Fruit fly (Drosophila melanogaster): ENCODE measurements around the gene CG15386.

Gene CG15386

DNA sequence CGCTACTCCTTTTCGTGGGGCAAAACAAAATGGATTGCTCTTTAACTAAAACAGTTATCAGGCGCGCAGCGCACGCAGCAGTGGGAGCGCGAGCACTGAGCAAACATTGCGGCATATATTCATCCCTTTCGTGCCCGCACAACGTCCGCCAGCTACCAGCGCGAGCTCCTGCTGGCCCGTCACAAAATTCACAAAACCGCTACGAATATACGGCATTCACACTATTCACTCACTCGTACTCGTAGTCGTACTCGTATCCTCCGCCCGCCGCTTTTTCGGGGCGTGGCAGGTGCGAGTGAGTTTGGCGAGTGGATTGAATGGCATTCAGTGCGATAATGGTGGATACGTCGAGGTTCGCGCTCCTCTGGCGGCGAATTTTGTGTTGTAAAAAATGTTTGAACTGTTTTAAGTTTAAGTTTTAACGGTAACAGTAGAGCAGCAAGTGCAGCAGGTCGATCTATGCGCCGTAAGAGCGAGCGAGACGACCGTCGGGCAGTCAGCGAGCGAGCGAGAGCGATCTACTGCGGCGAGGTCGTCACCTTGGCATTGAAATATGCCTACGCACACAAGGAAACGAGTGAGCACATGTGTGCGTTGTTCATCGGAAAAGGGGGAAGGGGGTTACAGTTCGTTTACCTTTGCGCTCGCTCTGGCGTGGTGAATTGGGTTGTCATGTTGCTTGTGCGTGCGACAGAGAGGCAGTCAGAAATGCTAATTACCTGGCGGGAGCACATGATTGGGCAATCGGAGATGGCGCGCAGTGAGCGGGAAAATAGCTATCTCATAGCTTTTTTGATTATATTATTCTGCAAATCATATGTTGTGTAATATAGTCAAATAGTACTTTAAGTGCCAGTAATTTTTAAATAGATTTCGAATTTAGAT lies 20.2 kb downstream of the CG15386 start:
- TF ChIP-seq h (optimal IDR thresholded peaks at IDR 0.05) (no peak), insv (optimal IDR thresholded peaks at IDR 0.05) (no peak), ttk (optimal IDR thresholded peaks at IDR 0.05) (no peak), Myc (optimal IDR thresholded peaks at IDR 0.05) (no peak), psq (optimal IDR thresholded peaks at IDR 0.05) (no peak), Sin3A (optimal IDR thresholded peaks at IDR 0.05) (no peak)

- no peak for TF ChIP-seq h (optimal IDR thresholded peaks at IDR 0.05)
- no peak for TF ChIP-seq Myc (optimal IDR thresholded peaks at IDR 0.05)
- no peak for TF ChIP-seq psq (optimal IDR thresholded peaks at IDR 0.05)
- TF ChIP-seq Sin3A (optimal IDR thresholded peaks at IDR 0.05) = no peak
- no peak for TF ChIP-seq insv (optimal IDR thresholded peaks at IDR 0.05)
- TF ChIP-seq ttk (optimal IDR thresholded peaks at IDR 0.05) = no peak
Observed at dm6 chr2L:2195328-2195727, 21.7 kb downstream of the CG15386 start.

dm6 chr2L:2194305-2194828 lies 22.7 kb downstream of the CG15386 start:
- TF ChIP-seq Myc (optimal IDR thresholded peaks at IDR 0.05) (no peak), h (optimal IDR thresholded peaks at IDR 0.05) (peak; percentile 32), ttk (optimal IDR thresholded peaks at IDR 0.05) (no peak), insv (optimal IDR thresholded peaks at IDR 0.05) (peak; percentile 22), psq (optimal IDR thresholded peaks at IDR 0.05) (no peak), Sin3A (optimal IDR thresholded peaks at IDR 0.05) (no peak)

- TF ChIP-seq Sin3A (optimal IDR thresholded peaks at IDR 0.05) (no peak), h (optimal IDR thresholded peaks at IDR 0.05) (no peak), Myc (optimal IDR thresholded peaks at IDR 0.05) (no peak), ttk (optimal IDR thresholded peaks at IDR 0.05) (no peak), insv (optimal IDR thresholded peaks at IDR 0.05) (no peak), psq (optimal IDR thresholded peaks at IDR 0.05) (no peak)
Observed at dm6 chr2L:2193357-2193780, 23.7 kb downstream of the CG15386 start.

- no peak for TF ChIP-seq insv (optimal IDR thresholded peaks at IDR 0.05)
- TF ChIP-seq h (optimal IDR thresholded peaks at IDR 0.05) = no peak
- no peak for TF ChIP-seq psq (optimal IDR thresholded peaks at IDR 0.05)
- TF ChIP-seq Myc (optimal IDR thresholded peaks at IDR 0.05) = no peak
- TF ChIP-seq Sin3A (optimal IDR thresholded peaks at IDR 0.05) = no peak
- TF ChIP-seq ttk (optimal IDR thresholded peaks at IDR 0.05) = no peak
Observed at dm6 chr2L:2192123-2192601, 24.9 kb downstream of the CG15386 start, which contains the start of gene CG10874. TSS of gene CG10874 (minus strand) at chr2L:2192386.

DNA sequence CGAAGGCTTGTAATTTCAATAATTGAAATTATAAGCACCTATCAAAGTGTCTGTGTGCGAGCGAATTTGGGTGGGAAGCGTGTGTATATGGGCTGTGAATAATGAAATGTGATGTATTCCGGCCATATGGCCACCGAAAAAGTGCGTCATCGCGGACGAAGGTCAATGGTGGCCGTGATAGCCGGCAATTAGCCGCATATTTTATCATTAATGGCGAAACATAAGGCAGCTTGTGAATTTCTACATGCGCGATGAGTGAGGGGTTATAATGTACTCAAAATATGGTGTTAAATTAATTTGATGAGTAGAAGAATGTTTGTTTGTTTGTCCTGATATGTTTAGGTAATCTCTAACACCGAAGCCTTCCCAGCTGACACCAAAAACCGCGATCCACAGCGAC lies 25.6 kb downstream of the CG15386 start:
- TF ChIP-seq ttk (optimal IDR thresholded peaks at IDR 0.05) (no peak), insv (optimal IDR thresholded peaks at IDR 0.05) (no peak)

dm6 chr2L:2190684-2191083 lies 26.4 kb downstream of the CG15386 start:
- no peak for TF ChIP-seq psq (optimal IDR thresholded peaks at IDR 0.05)
- no peak for TF ChIP-seq insv (optimal IDR thresholded peaks at IDR 0.05)
- TF ChIP-seq h (optimal IDR thresholded peaks at IDR 0.05) = no peak
- no peak for TF ChIP-seq Sin3A (optimal IDR thresholded peaks at IDR 0.05)
- TF ChIP-seq ttk (optimal IDR thresholded peaks at IDR 0.05) = no peak
- no peak for TF ChIP-seq Myc (optimal IDR thresholded peaks at IDR 0.05)

- no peak for TF ChIP-seq ttk (optimal IDR thresholded peaks at IDR 0.05)
- TF ChIP-seq Myc (optimal IDR thresholded peaks at IDR 0.05) = no peak
- TF ChIP-seq psq (optimal IDR thresholded peaks at IDR 0.05) = no peak
- no peak for TF ChIP-seq Sin3A (optimal IDR thresholded peaks at IDR 0.05)
- TF ChIP-seq h (optimal IDR thresholded peaks at IDR 0.05) = no peak
- TF ChIP-seq insv (optimal IDR thresholded peaks at IDR 0.05) = no peak
Observed at dm6 chr2L:2189100-2189499, 27.9 kb downstream of the CG15386 start.

DNA sequence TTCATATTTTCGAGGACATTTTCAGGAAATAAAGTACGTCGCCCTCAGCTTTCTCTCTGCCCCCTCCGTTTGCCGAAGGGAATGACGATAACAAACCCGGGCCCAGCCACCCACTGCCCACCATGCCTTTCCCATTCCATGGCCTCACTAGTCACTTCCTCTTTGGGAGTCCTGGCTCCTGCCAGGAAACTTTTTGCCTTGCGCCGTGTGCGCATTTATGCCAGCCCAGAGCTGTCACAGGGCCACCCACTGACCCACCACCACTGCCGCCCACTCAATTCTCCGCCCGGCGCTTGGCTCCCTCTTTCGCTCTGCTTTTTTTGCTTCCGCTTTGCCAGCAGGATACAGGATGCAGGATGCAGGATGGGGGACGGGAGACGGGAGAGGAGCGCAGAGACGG lies 29.6 kb downstream of the CG15386 start:
- no peak for TF ChIP-seq Myc (optimal IDR thresholded peaks at IDR 0.05)
- no peak for TF ChIP-seq insv (optimal IDR thresholded peaks at IDR 0.05)
- TF ChIP-seq ttk (optimal IDR thresholded peaks at IDR 0.05) = no peak
- TF ChIP-seq h (optimal IDR thresholded peaks at IDR 0.05) = no peak
- TF ChIP-seq psq (optimal IDR thresholded peaks at IDR 0.05) = no peak
- TF ChIP-seq Sin3A (optimal IDR thresholded peaks at IDR 0.05) = no peak

- TF ChIP-seq ttk (optimal IDR thresholded peaks at IDR 0.05) (no peak), insv (optimal IDR thresholded peaks at IDR 0.05) (no peak), psq (optimal IDR thresholded peaks at IDR 0.05) (no peak), Sin3A (optimal IDR thresholded peaks at IDR 0.05) (no peak), Myc (optimal IDR thresholded peaks at IDR 0.05) (no peak), h (optimal IDR thresholded peaks at IDR 0.05) (no peak)
Observed at dm6 chr2L:2185373-2185772, 31.7 kb downstream of the CG15386 start.

dm6 chr2L:2184659-2185058 lies 32.4 kb downstream of the CG15386 start:
- TF ChIP-seq psq (optimal IDR thresholded peaks at IDR 0.05) (no peak), Myc (optimal IDR thresholded peaks at IDR 0.05) (no peak), Sin3A (optimal IDR thresholded peaks at IDR 0.05) (no peak), insv (optimal IDR thresholded peaks at IDR 0.05) (no peak), h (optimal IDR thresholded peaks at IDR 0.05) (no peak), ttk (optimal IDR thresholded peaks at IDR 0.05) (no peak)

DNA sequence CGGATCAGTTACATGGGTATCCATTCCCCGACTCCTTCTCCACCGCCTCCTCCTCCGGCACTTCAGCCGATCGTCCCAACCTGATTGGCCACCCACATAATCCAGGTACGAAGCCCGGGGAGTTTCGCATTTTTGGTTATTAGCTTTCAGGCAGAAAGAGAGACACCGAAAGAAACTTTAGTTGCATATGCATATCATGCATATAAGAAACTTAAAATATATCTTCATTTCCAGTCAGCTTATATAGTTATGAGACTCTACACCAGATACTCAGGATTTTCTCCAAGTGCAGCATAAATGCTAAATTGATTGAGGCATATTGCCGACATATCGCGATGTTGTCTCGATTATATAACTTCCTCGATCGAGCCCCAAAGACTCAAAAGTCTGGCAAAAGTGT lies 32.9 kb downstream of the CG15386 start:
- TF ChIP-seq psq (optimal IDR thresholded peaks at IDR 0.05) (no peak), insv (optimal IDR thresholded peaks at IDR 0.05) (no peak), h (optimal IDR thresholded peaks at IDR 0.05) (no peak), Myc (optimal IDR thresholded peaks at IDR 0.05) (no peak), Sin3A (optimal IDR thresholded peaks at IDR 0.05) (no peak), ttk (optimal IDR thresholded peaks at IDR 0.05) (no peak)
